Fruit fly (Drosophila melanogaster) whole organism, embryonic: ENCODE data around the gene CG31313.

ENCODE experiments used
- ATbp ChIP-seq: fragments of 200-800 bp; sonication (Bioruptor generic); optimal IDR thresholded peaks from 2 replicates; lab custom pipeline; 2017; ENCODE audit warnings: missing biosample characterization, mild to moderate bottlenecking, missing genetic modification characterization, missing genetic modification reagents
- CG10267 ChIP-seq: fragments of 200-800 bp; sonication (Bioruptor generic); optimal IDR thresholded peaks from 2 replicates; lab custom pipeline; 2018; ENCODE audit warnings: missing biosample characterization, mild to moderate bottlenecking, missing genetic modification characterization, moderate library complexity
- CG12942 ChIP-seq: fragments of 200-800 bp; sonication (Bioruptor generic); optimal IDR thresholded peaks from 3 replicates; lab custom pipeline; 2016; ENCODE audit warnings: missing biosample characterization, missing genetic modification characterization
- CG13424 ChIP-seq: fragments of 200-800 bp; sonication (Bioruptor generic); optimal IDR thresholded peaks from 2 replicates; lab custom pipeline; 2019; ENCODE audit warnings: missing biosample characterization, mild to moderate bottlenecking, missing genetic modification characterization, moderate library complexity
- CG15479 ChIP-seq: fragments of 200-800 bp; sonication (Bioruptor generic); optimal IDR thresholded peaks from 3 replicates; lab custom pipeline; 2019; ENCODE audit warnings: missing biosample characterization, mild to moderate bottlenecking, missing genetic modification characterization, moderate library complexity
- CG1602 ChIP-seq: fragments of 200-800 bp; sonication (Bioruptor generic); optimal IDR thresholded peaks from 3 replicates; lab custom pipeline; 2016; ENCODE audit warnings: missing biosample characterization, missing genetic modification characterization
- CG17612 ChIP-seq: fragments of 200-800 bp; sonication (Bioruptor generic); IDR thresholded peaks from 2 replicates; pipeline ENCODE4 v1.3.6; 2022; ENCODE audit warnings: missing biosample characterization, missing genetic modification characterization
- CG17829 ChIP-seq: fragments of 200-800 bp; optimal IDR thresholded peaks from 2 replicates; lab custom pipeline; 2019; ENCODE audit warnings: missing biosample characterization, mild to moderate bottlenecking, missing genetic modification characterization, moderate library complexity
- CG17912 ChIP-seq: fragments of 200-800 bp; sonication (Bioruptor generic); optimal IDR thresholded peaks from 2 replicates; lab custom pipeline; 2018; ENCODE audit warnings: missing biosample characterization, mild to moderate bottlenecking, missing genetic modification characterization
- CG1832 ChIP-seq: fragments of 200-800 bp; sonication (Bioruptor generic); optimal IDR thresholded peaks from 2 replicates; lab custom pipeline; 2017; ENCODE audit warnings: missing biosample characterization, mild to moderate bottlenecking, missing genetic modification characterization, inconsistent platforms
- CG18599 ChIP-seq: fragments of 200-800 bp; sonication (Bioruptor generic); optimal IDR thresholded peaks from 3 replicates; lab custom pipeline; 2017; ENCODE audit warnings: missing biosample characterization, missing genetic modification characterization, mild to moderate bottlenecking, moderate library complexity, missing genetic modification reagents
- CG2199 ChIP-seq: fragments of 200-800 bp; sonication (Bioruptor generic); IDR thresholded peaks from 3 replicates; pipeline ENCODE4 v1.3.6; 2022; ENCODE audit warnings: missing biosample characterization, missing genetic modification characterization
- CG2678 ChIP-seq: fragments of 200-800 bp; sonication (Bioruptor generic); optimal IDR thresholded peaks from 3 replicates; lab custom pipeline; 2019; ENCODE audit warnings: missing biosample characterization, mild to moderate bottlenecking, missing genetic modification characterization, moderate library complexity
- CG30431 ChIP-seq: fragments of 200-800 bp; sonication (Bioruptor generic); optimal IDR thresholded peaks from 2 replicates; lab custom pipeline; 2017; ENCODE audit warnings: missing biosample characterization, missing genetic modification characterization
- CG31365 ChIP-seq: fragments of 200-800 bp; sonication (Bioruptor generic); optimal IDR thresholded peaks from 2 replicates; lab custom pipeline; 2018; ENCODE audit warnings: missing biosample characterization, mild to moderate bottlenecking, missing genetic modification characterization
- CG3407 ChIP-seq: fragments of 200-800 bp; sonication (Bioruptor generic); optimal IDR thresholded peaks from 2 replicates; lab custom pipeline; 2018; ENCODE audit warnings: missing biosample characterization, mild to moderate bottlenecking, missing genetic modification characterization
- CG4820 ChIP-seq: fragments of 200-800 bp; sonication (Bioruptor generic); optimal IDR thresholded peaks from 3 replicates; lab custom pipeline; 2016; ENCODE audit warnings: missing biosample characterization, missing genetic modification characterization
- CG6689 ChIP-seq: fragments of 200-800 bp; sonication (Bioruptor generic); IDR thresholded peaks from 2 replicates; pipeline ENCODE4 v1.3.6; 2022; ENCODE audit warnings: missing biosample characterization, missing genetic modification characterization
- CG8388 ChIP-seq: fragments of 200-800 bp; sonication (Bioruptor generic); optimal IDR thresholded peaks from 2 replicates; lab custom pipeline; 2019; ENCODE audit warnings: missing biosample characterization, mild to moderate bottlenecking, missing genetic modification characterization, moderate library complexity
- CrebB ChIP-seq: fragments of 200-800 bp; sonication (Bioruptor generic); optimal IDR thresholded peaks from 3 replicates; lab custom pipeline; 2018; ENCODE audit warnings: missing biosample characterization, mild to moderate bottlenecking, missing genetic modification characterization
- Deaf1 ChIP-seq: fragments of 200-800 bp; optimal IDR thresholded peaks from 3 replicates; lab custom pipeline; 2019; ENCODE audit warnings: missing biosample characterization, mild to moderate bottlenecking, missing genetic modification characterization, moderate library complexity
- E2f2 ChIP-seq: fragments of 200-800 bp; sonication (Bioruptor generic); IDR thresholded peaks from 2 replicates; pipeline ENCODE4 v1.3.6; 2022; ENCODE audit warnings: missing biosample characterization, missing genetic modification characterization
- Ets65A ChIP-seq: fragments of 200-800 bp; sonication (Bioruptor generic); peaks from one replicate; lab custom pipeline; 2016; ENCODE audit warnings: missing biosample characterization, missing genetic modification characterization
- Ets97D ChIP-seq: fragments of 200-800 bp; sonication (Bioruptor generic); optimal IDR thresholded peaks from 3 replicates; lab custom pipeline; 2016; ENCODE audit warnings: missing biosample characterization, missing genetic modification characterization
- HLHmδ ChIP-seq: fragments of 200-800 bp; sonication (Bioruptor generic); optimal IDR thresholded peaks from 2 replicates; lab custom pipeline; 2018; ENCODE audit warnings: missing biosample characterization, mild to moderate bottlenecking, missing genetic modification characterization, moderate library complexity
- Lhr ChIP-seq: fragments of 200-800 bp; sonication (Bioruptor generic); optimal IDR thresholded peaks from 3 replicates; lab custom pipeline; 2017; ENCODE audit warnings: mild to moderate bottlenecking, missing biosample characterization, missing genetic modification reagents, missing genetic modification characterization
- Lpt ChIP-seq: fragments of >200 bp; optimal IDR thresholded peaks from 2 replicates; lab custom pipeline; 2018; ENCODE audit warnings: missing biosample characterization, missing genetic modification characterization
- Pdp1 ChIP-seq, 2 experiments: fragments of 200-800 bp; sonication (Bioruptor generic); optimal IDR thresholded peaks; 3 replicates each; lab custom pipeline; 2016; ENCODE audit warnings: missing biosample characterization in 2 of 2, missing genetic modification characterization in 2 of 2, mild to moderate bottlenecking in 1 of 2, moderate library complexity in 1 of 2
- Sox102F ChIP-seq: fragments of 200-800 bp; sonication (Bioruptor generic); optimal IDR thresholded peaks from 2 replicates; lab custom pipeline; 2018; ENCODE audit warnings: missing biosample characterization, mild to moderate bottlenecking, missing genetic modification characterization, moderate library complexity
- Xbp1 ChIP-seq: fragments of 200-800 bp; sonication (Bioruptor generic); optimal IDR thresholded peaks from 3 replicates; lab custom pipeline; 2016; ENCODE audit warnings: missing biosample characterization, mild to moderate bottlenecking, missing genetic modification characterization
- abd-A ChIP-seq: fragments of 200-800 bp; sonication (Bioruptor generic); optimal IDR thresholded peaks from 3 replicates; lab custom pipeline; 2019; ENCODE audit warnings: missing biosample characterization, mild to moderate bottlenecking, missing genetic modification characterization, moderate library complexity
- al ChIP-seq: fragments of 200-800 bp; sonication (Bioruptor generic); IDR thresholded peaks from 2 replicates; pipeline ENCODE4 v1.3.6; 2022; ENCODE audit warnings: missing biosample characterization, missing genetic modification characterization
- amos ChIP-seq: fragments of 200-800 bp; sonication (Bioruptor generic); IDR thresholded peaks from 2 replicates; pipeline ENCODE4 v1.3.6; 2022; ENCODE audit warnings: missing biosample characterization, missing genetic modification characterization; ENCODE audit not compliant: partially characterized antibody
- ap ChIP-seq: fragments of 200-800 bp; sonication (Bioruptor generic); IDR thresholded peaks from 2 replicates; pipeline ENCODE4 v1.3.6; 2022; ENCODE audit warnings: missing biosample characterization, missing genetic modification characterization
- bsh ChIP-seq, 2 experiments: fragments of 200-800 bp; sonication (Bioruptor generic); optimal IDR thresholded peaks; 2 replicates each; lab custom pipeline; 2017 to 2018; ENCODE audit warnings: mild to moderate bottlenecking in 2 of 2, missing biosample characterization in 2 of 2, missing genetic modification characterization in 2 of 2, moderate library complexity in 1 of 2
- chm ChIP-seq: fragments of 200-800 bp; sonication (Bioruptor generic); IDR thresholded peaks from 2 replicates; pipeline ENCODE4 v1.3.6; 2022; ENCODE audit warnings: missing biosample characterization, missing genetic modification characterization
- croc ChIP-seq: fragments of 200-800 bp; sonication (Bioruptor generic); conservative IDR thresholded peaks from 3 replicates; pipeline ENCODE4 v1.3.6; 2022; ENCODE audit warnings: missing biosample characterization, missing genetic modification characterization
- dmrt99B ChIP-seq: fragments of 200-800 bp; sonication (Bioruptor generic); optimal IDR thresholded peaks from 2 replicates; lab custom pipeline; 2018; ENCODE audit warnings: missing biosample characterization, mild to moderate bottlenecking, missing genetic modification characterization, moderate library complexity
- ems ChIP-seq: fragments of 200-800 bp; sonication (Bioruptor generic); optimal IDR thresholded peaks from 3 replicates; lab custom pipeline; 2016; ENCODE audit warnings: missing biosample characterization, missing genetic modification characterization
- fd102C ChIP-seq: fragments of 200-800 bp; sonication (Bioruptor generic); optimal IDR thresholded peaks from 2 replicates; lab custom pipeline; 2018; ENCODE audit warnings: missing biosample characterization, mild to moderate bottlenecking, missing genetic modification characterization, moderate library complexity
- fd96Cb ChIP-seq: fragments of 200-800 bp; sonication (Bioruptor generic); optimal IDR thresholded peaks from 2 replicates; lab custom pipeline; 2018; ENCODE audit warnings: missing biosample characterization, mild to moderate bottlenecking, missing genetic modification characterization, moderate library complexity
- prd ChIP-seq, 3 experiments: fragments of >200 bp in 2 of 3; fragments of 200-800 bp in 1 of 3; sonication (Bioruptor generic) in 1 of 3; optimal IDR thresholded peaks in 2 of 3; IDR thresholded peaks in 1 of 3; 2 replicates in 2 of 3; 3 replicates in 1 of 3; pipeline versions ENCODE4 v1.3.6 to Lab custom; 2017 to 2022; ENCODE audit warnings: missing biosample characterization in 1 of 3, missing genetic modification characterization in 1 of 3
- pum ChIP-seq: fragments of 200-800 bp; sonication (Bioruptor generic); optimal IDR thresholded peaks from 2 replicates; lab custom pipeline; 2016; ENCODE audit warnings: missing biosample characterization, missing genetic modification characterization
- ro ChIP-seq: fragments of 200-800 bp; sonication (Bioruptor generic); IDR thresholded peaks from 2 replicates; pipeline ENCODE4 v1.3.6; 2022; ENCODE audit warnings: missing biosample characterization, missing genetic modification characterization
- sens ChIP-seq: fragments of 200-800 bp; sonication (Bioruptor generic); peaks from one replicate; lab custom pipeline; 2016; ENCODE audit warnings: missing biosample characterization, missing genetic modification characterization
- sim ChIP-seq: fragments of 200-800 bp; sonication (Bioruptor generic); IDR thresholded peaks from 2 replicates; pipeline ENCODE4 v1.3.6; 2022; ENCODE audit warnings: missing biosample characterization, missing genetic modification characterization
- slbo ChIP-seq: fragments of 200-800 bp; sonication (Bioruptor generic); IDR thresholded peaks from 2 replicates; pipeline ENCODE4 v1.3.6; 2022; ENCODE audit warnings: missing biosample characterization, missing genetic modification characterization
- slou ChIP-seq: fragments of 200-800 bp; sonication (Bioruptor generic); optimal IDR thresholded peaks from 3 replicates; lab custom pipeline; 2016; ENCODE audit warnings: missing biosample characterization, missing genetic modification characterization
- unpg ChIP-seq: fragments of 200-800 bp; sonication (Bioruptor generic); optimal IDR thresholded peaks from 3 replicates; lab custom pipeline; 2018; ENCODE audit warnings: missing biosample characterization, mild to moderate bottlenecking, missing genetic modification characterization, moderate library complexity

Gene CG31313

DNA sequence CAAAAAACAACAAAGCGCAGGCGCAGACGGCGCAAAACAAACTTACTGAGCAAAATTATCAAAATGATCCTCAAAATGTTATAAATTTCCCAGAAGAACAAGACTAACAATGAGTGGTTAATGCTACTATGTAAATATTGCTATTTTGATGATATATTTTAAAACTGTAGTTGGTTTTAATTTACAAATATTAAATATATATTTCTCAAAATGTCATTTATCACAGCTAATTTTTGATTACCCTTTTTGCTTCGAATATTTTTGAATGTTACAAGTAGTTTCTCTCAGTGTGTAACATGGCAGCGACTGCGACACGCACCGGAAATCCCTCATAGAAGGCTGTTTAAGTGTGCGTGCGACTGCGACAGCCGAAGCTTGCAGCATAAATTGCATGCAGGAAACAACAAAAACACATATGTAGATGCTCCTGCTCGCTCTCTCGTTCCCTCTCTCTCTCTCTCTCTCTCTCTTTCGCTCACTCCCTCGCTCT lies 30.8 kb upstream of the CG31313 start (continued):
- TF ChIP-seq prd (optimal IDR thresholded peaks at IDR 0.05; lab: Kevin White, UChicago) (no peak), prd (GFP tag; IDR thresholded peaks at IDR 0.05; lab: Robert Waterston, UW) (peak; percentile 4; the same call in 1 of the 3 replicates), HLHmδ (GFP tag; lab: Kevin White, UChicago) (peak; percentile 35), Xbp1 (peak; percentile 28), pum (GFP tag; lab: Kevin White, UChicago) (no peak), CG15479 (peak; percentile 70), CrebB (tag; lab: Kevin White, UChicago) (no peak), CG17612 (no peak), ro (GFP tag; lab: Robert Waterston, UW) (no peak), CG17829 (tag; lab: Kevin White, UChicago) (peak; percentile 45), CG1602 (GFP tag; lab: Kevin White, UChicago) (peak; percentile 22), ATbp (GFP tag; lab: Kevin White, UChicago) (peak; percentile 38), sim (GFP tag; lab: Robert Waterston, UW) (no peak), Ets65A (GFP tag; lab: Kevin White, UChicago) (peak; percentile 85), unpg (GFP tag; lab: Kevin White, UChicago) (peak; percentile 61), Lhr (GFP tag; lab: Kevin White, UChicago) (peak; percentile 27), fd96Cb (tag; lab: Kevin White, UChicago) (peak; percentile 38), Deaf1 (tag; lab: Kevin White, UChicago) (no peak), Lpt (GFP tag; lab: Kevin White, UChicago) (no peak), ap (GFP tag; lab: Robert Waterston, UW) (no peak), sens (GFP tag; lab: Kevin White, UChicago) (peak; percentile 89), Sox102F (GFP tag; lab: Kevin White, UChicago) (peak; percentile 55), CG30431 (GFP tag; lab: Kevin White, UChicago) (peak; percentile 10), CG12942 (GFP tag; lab: Kevin White, UChicago) (no peak), bsh (GFP tag; optimal IDR thresholded peaks at IDR 0.05; lab: Kevin White, UChicago) (peak in 1 of 2 experiments; percentile 64), CG3407 (GFP tag; lab: Kevin White, UChicago) (peak; percentile 8), CG1832 (GFP tag; lab: Kevin White, UChicago) (peak; percentile 51), CG6689 (GFP tag; lab: Robert Waterston, UW) (peak; percentile 25; the same call in 1 of the 2 replicates), Ets97D (GFP tag; lab: Kevin White, UChicago) (peak; percentile 32), abd-A (tag; lab: Kevin White, UChicago) (no peak), chm (GFP tag; lab: Robert Waterston, UW) (0 out of 2 replicates have a peak, but pooled peaks have one; percentile 36), CG13424 (tag; lab: Kevin White, UChicago) (peak; percentile 35), ems (no peak), CG8388 (GFP tag; lab: Kevin White, UChicago) (peak; percentile 37), slou (no peak), CG18599 (GFP tag; lab: Kevin White, UChicago) (peak; percentile 12), CG31365 (no peak), slbo (GFP tag; lab: Robert Waterston, UW) (no peak), dmrt99B (tag; lab: Kevin White, UChicago) (peak; percentile 49), Pdp1 (GFP tag; optimal IDR thresholded peaks at IDR 0.05; lab: Kevin White, UChicago) (no peak), al (GFP tag; lab: Robert Waterston, UW) (no peak), CG10267 (peak; percentile 33), fd102C (GFP tag; lab: Kevin White, UChicago) (no peak), CG4820 (GFP tag; lab: Kevin White, UChicago) (peak; percentile 32), E2f2 (GFP tag; lab: Robert Waterston, UW) (0 out of 2 replicates have a peak, but pooled peaks have one; percentile 11), croc (0 out of 3 replicates have a peak, but pooled peaks have one; percentile 24), amos (GFP tag; lab: Robert Waterston, UW) (no peak), CG17912 (GFP tag; lab: Kevin White, UChicago) (no peak), CG2199 (GFP tag; lab: Robert Waterston, UW) (peak; percentile 57; the same call in 1 of the 3 replicates), CG2678 (tag; lab: Kevin White, UChicago) (peak; percentile 45)
